Worm (Caenorhabditis elegans): ENCODE results near the gene btb-10.
"Not testable (repeated sequence)": the region's sequence is repeated elsewhere in the genome, so short reads cannot be mapped to it uniquely, and the experiment has no call there.

- TF ChIP-seq T22C8.4 (GFP tag; IDR thresholded peaks at IDR 0.05); cog-1 (tag; optimal IDR thresholded peaks at IDR 0.05); ztf-29 (GFP tag; IDR thresholded peaks at IDR 0.05): not testable (repeated sequence)
Observed at ce11 chrII:1054724-1055123, 5.9 kb downstream of the btb-10 start, which contains the start of gene K02E7.7.

Measured in whole organism, midembryonic.